Fruit fly (Drosophila melanogaster): Measurements from ENCODE around the gene amd.

The amd gene

dm6 chr2L:19136735-19137134, 26.8 kb downstream of the amd start (continued):
- no peak for TF ChIP-seq Sry-β (GFP tag; optimal IDR thresholded peaks at IDR 0.05)
- TF ChIP-seq HHEX (GFP tag; optimal IDR thresholded peaks at IDR 0.05), result no peak
- peak; percentile 62 for TF ChIP-seq CG16815 (GFP tag; optimal IDR thresholded peaks at IDR 0.05)
- peak; percentile 25 for TF ChIP-seq CG2875 (GFP tag; optimal IDR thresholded peaks at IDR 0.05)
- TF ChIP-seq CG31224 (GFP tag; IDR thresholded peaks at IDR 0.05), result no peak
- no peak for TF ChIP-seq ewg (GFP tag; optimal IDR thresholded peaks at IDR 0.05)
- TF ChIP-seq gro (GFP tag; optimal IDR thresholded peaks at IDR 0.05), result no peak
- no peak for TF ChIP-seq CG8359 (GFP tag; optimal IDR thresholded peaks at IDR 0.05; ENCODE audit: borderline replicate concordance)
- no peak for TF ChIP-seq disco-r (GFP tag; optimal IDR thresholded peaks at IDR 0.05)
- peak; percentile 61 for TF ChIP-seq CG12391 (tag; optimal IDR thresholded peaks at IDR 0.05)
- no peak for TF ChIP-seq onecut (GFP tag; IDR thresholded peaks at IDR 0.05)
- TF ChIP-seq da (GFP tag; optimal IDR thresholded peaks at IDR 0.05), result no peak
- no peak for TF ChIP-seq bcd (GFP tag; optimal IDR thresholded peaks at IDR 0.05)
- peak; percentile 21 for TF ChIP-seq CG7839 (tag; optimal IDR thresholded peaks at IDR 0.05)
- no peak for TF ChIP-seq CG8944 (GFP tag; optimal IDR thresholded peaks at IDR 0.05)
- TF ChIP-seq bsh (GFP tag; optimal IDR thresholded peaks at IDR 0.05), result peak; percentile 44 to 88
- no peak for TF ChIP-seq Kr (GFP tag; optimal IDR thresholded peaks at IDR 0.05)
- peak; percentile 44 for TF ChIP-seq ac (GFP tag; optimal IDR thresholded peaks at IDR 0.05)
- TF ChIP-seq BEAF-32 (GFP tag; optimal IDR thresholded peaks at IDR 0.05), result no peak
- TF ChIP-seq CG3726 (GFP tag; IDR thresholded peaks at IDR 0.05), result no peak
- peak in 1 of 2 experiments; percentile 14 for TF ChIP-seq Pdp1 (GFP tag; optimal IDR thresholded peaks at IDR 0.05)
- no peak for TF ChIP-seq Fer3 (tag; optimal IDR thresholded peaks at IDR 0.05)
- no peak for TF ChIP-seq CG17385 (GFP tag; optimal IDR thresholded peaks at IDR 0.05)
- TF ChIP-seq CG12104 (GFP tag; optimal IDR thresholded peaks at IDR 0.05), result no peak
- no peak for TF ChIP-seq amos (GFP tag; IDR thresholded peaks at IDR 0.05; ENCODE audit: partially characterized antibody)
- TF ChIP-seq CG8924 (tag; optimal IDR thresholded peaks at IDR 0.05), result peak; percentile 39
- no peak for TF ChIP-seq CG14014 (GFP tag; IDR thresholded peaks at IDR 0.05)
- TF ChIP-seq Mes4 (GFP tag; optimal IDR thresholded peaks at IDR 0.05), result peak; percentile 20
- no peak for TF ChIP-seq MBD-R2 (GFP tag; IDR thresholded peaks at IDR 0.05)
- TF ChIP-seq kah (GFP tag; optimal IDR thresholded peaks at IDR 0.05), result no peak
- peak; percentile 21 for TF ChIP-seq cad (GFP tag; optimal IDR thresholded peaks at IDR 0.05)
- TF ChIP-seq otp (GFP tag; IDR thresholded peaks at IDR 0.05), result no peak
- no peak for TF ChIP-seq CG11560 (tag; IDR thresholded peaks at IDR 0.05)
- peak; percentile 33 for TF ChIP-seq CG10209 (GFP tag; optimal IDR thresholded peaks at IDR 0.05)
- TF ChIP-seq sqz (GFP tag; optimal IDR thresholded peaks at IDR 0.05), result no peak
- TF ChIP-seq gem (tag; optimal IDR thresholded peaks at IDR 0.05), result peak; percentile 66
- no peak for TF ChIP-seq gfzf (GFP tag; optimal IDR thresholded peaks at IDR 0.05)
- TF ChIP-seq dmrt11E (tag; optimal IDR thresholded peaks at IDR 0.05), result peak; percentile 89
- TF ChIP-seq sob (GFP tag; IDR thresholded peaks at IDR 0.05), result no peak
- no peak for TF ChIP-seq vvl (GFP tag; IDR thresholded peaks at IDR 0.05)
- peak; percentile 8 for TF ChIP-seq Camta (GFP tag; optimal IDR thresholded peaks at IDR 0.05)
- TF ChIP-seq CG4424 (GFP tag; optimal IDR thresholded peaks at IDR 0.05), result no peak
- TF ChIP-seq Lhr (GFP tag; optimal IDR thresholded peaks at IDR 0.05), result no peak
- peak; percentile 83 for TF ChIP-seq sens (GFP tag)
- peak; percentile 46 for TF ChIP-seq CG10267 (tag; optimal IDR thresholded peaks at IDR 0.05)
- peak; percentile 36 for TF ChIP-seq az2 (GFP tag; optimal IDR thresholded peaks at IDR 0.05)
- no peak for TF ChIP-seq CG34376 (GFP tag; optimal IDR thresholded peaks at IDR 0.05)
- no peak for TF ChIP-seq odd (GFP tag; optimal IDR thresholded peaks at IDR 0.05)
- no peak for TF ChIP-seq CG16779 (GFP tag; IDR thresholded peaks at IDR 0.05)
- TF ChIP-seq CG31441 (GFP tag; IDR thresholded peaks at IDR 0.05), result peak; percentile 31; the same call in 1 of the 2 replicates
- TF ChIP-seq Taf1 (GFP tag; IDR thresholded peaks at IDR 0.05), result no peak
